Fruit fly (Drosophila melanogaster) whole organism, embryonic: Measurements from ENCODE around the gene CG7912.

Experiments
- B-H1 ChIP-seq: fragments of 200-800 bp; sonication (Bioruptor generic); IDR thresholded peaks from 3 replicates; pipeline ENCODE4 v1.3.6; 2022; ENCODE audit warnings: missing biosample characterization, missing genetic modification characterization
- BEAF-32 ChIP-seq: fragments of 200-800 bp; sonication (Bioruptor generic); optimal IDR thresholded peaks from 3 replicates; lab custom pipeline; 2017; ENCODE audit warnings: missing biosample characterization, missing genetic modification characterization, mild to moderate bottlenecking, moderate library complexity, missing genetic modification reagents
- CG11398 ChIP-seq: fragments of 200-800 bp; sonication (Bioruptor generic); optimal IDR thresholded peaks from 2 replicates; lab custom pipeline; 2016; ENCODE audit warnings: missing biosample characterization, missing genetic modification characterization
- CG11696 ChIP-seq: fragments of 200-800 bp; sonication (Bioruptor generic); IDR thresholded peaks from 2 replicates; pipeline ENCODE4 v1.3.6; 2022; ENCODE audit warnings: missing biosample characterization, missing genetic modification characterization
- CG11723 ChIP-seq: fragments of 200-800 bp; sonication (Bioruptor generic); optimal IDR thresholded peaks from 2 replicates; lab custom pipeline; 2017; ENCODE audit warnings: missing biosample characterization, mild to moderate bottlenecking, missing genetic modification characterization
- CG1233 ChIP-seq: fragments of 200-800 bp; sonication (Bioruptor generic); optimal IDR thresholded peaks from 4 replicates; lab custom pipeline; 2018; ENCODE audit warnings: missing biosample characterization, mild to moderate bottlenecking, missing genetic modification characterization
- CG13894 ChIP-seq: fragments of 200-800 bp; sonication (Bioruptor generic); optimal IDR thresholded peaks from 3 replicates; lab custom pipeline; 2018; ENCODE audit warnings: missing biosample characterization, mild to moderate bottlenecking, missing genetic modification characterization, moderate library complexity
- CG1603 ChIP-seq: fragments of 200-800 bp; sonication (Bioruptor generic); optimal IDR thresholded peaks from 2 replicates; lab custom pipeline; 2019; ENCODE audit warnings: missing biosample characterization, mild to moderate bottlenecking, missing genetic modification characterization, moderate library complexity
- CG17568 ChIP-seq: fragments of 200-800 bp; sonication (Bioruptor generic); optimal IDR thresholded peaks from 2 replicates; lab custom pipeline; 2018; ENCODE audit warnings: missing biosample characterization, mild to moderate bottlenecking, missing genetic modification characterization, moderate library complexity
- CG2202 ChIP-seq: fragments of 200-800 bp; sonication (Bioruptor generic); optimal IDR thresholded peaks from 2 replicates; lab custom pipeline; 2018; ENCODE audit warnings: missing biosample characterization, mild to moderate bottlenecking, missing genetic modification characterization
- CG2678 ChIP-seq: fragments of 200-800 bp; sonication (Bioruptor generic); optimal IDR thresholded peaks from 3 replicates; lab custom pipeline; 2019; ENCODE audit warnings: missing biosample characterization, mild to moderate bottlenecking, missing genetic modification characterization, moderate library complexity
- CG2712 ChIP-seq: fragments of 200-800 bp; optimal IDR thresholded peaks from 3 replicates; lab custom pipeline; 2019; ENCODE audit warnings: missing biosample characterization, mild to moderate bottlenecking, missing genetic modification characterization, moderate library complexity
- CG4820 ChIP-seq: fragments of 200-800 bp; sonication (Bioruptor generic); optimal IDR thresholded peaks from 3 replicates; lab custom pipeline; 2016; ENCODE audit warnings: missing biosample characterization, missing genetic modification characterization
- CG6654 ChIP-seq: fragments of 200-800 bp; sonication (Bioruptor generic); optimal IDR thresholded peaks from 2 replicates; lab custom pipeline; 2017; ENCODE audit warnings: missing biosample characterization, mild to moderate bottlenecking, missing genetic modification characterization
- CG7839 ChIP-seq: fragments of 200-800 bp; sonication (Bioruptor generic); optimal IDR thresholded peaks from 3 replicates; lab custom pipeline; 2018; ENCODE audit warnings: missing biosample characterization, mild to moderate bottlenecking, missing genetic modification characterization, moderate library complexity
- CG9797 ChIP-seq: fragments of 200-800 bp; sonication (Bioruptor generic); optimal IDR thresholded peaks from 3 replicates; lab custom pipeline; 2018; ENCODE audit warnings: missing biosample characterization, mild to moderate bottlenecking, missing genetic modification characterization
- D19B ChIP-seq: fragments of 200-800 bp; sonication (Bioruptor generic); optimal IDR thresholded peaks from 2 replicates; lab custom pipeline; 2017; ENCODE audit warnings: missing biosample characterization, mild to moderate bottlenecking, missing genetic modification characterization
- Doc3 ChIP-seq: fragments of 200-800 bp; sonication (Bioruptor generic); IDR thresholded peaks from 3 replicates; pipeline ENCODE4 v1.3.6; 2022; ENCODE audit warnings: missing biosample characterization, missing genetic modification characterization; ENCODE audit not compliant: partially characterized antibody
- E2f2 ChIP-seq: fragments of 200-800 bp; sonication (Bioruptor generic); IDR thresholded peaks from 2 replicates; pipeline ENCODE4 v1.3.6; 2022; ENCODE audit warnings: missing biosample characterization, missing genetic modification characterization
- ERR ChIP-seq: fragments of 200-800 bp; sonication (Bioruptor generic); optimal IDR thresholded peaks from 2 replicates; lab custom pipeline; 2016; ENCODE audit warnings: missing biosample characterization, missing genetic modification characterization
- Fer3 ChIP-seq: fragments of 200-800 bp; sonication (Bioruptor generic); optimal IDR thresholded peaks from 2 replicates; lab custom pipeline; 2018; ENCODE audit warnings: missing biosample characterization, mild to moderate bottlenecking, missing genetic modification characterization, moderate library complexity
- Gug ChIP-seq: fragments of 200-800 bp; sonication (Bioruptor generic); IDR thresholded peaks from 4 replicates; pipeline ENCODE4 v1.3.6; 2022; ENCODE audit warnings: missing biosample characterization, missing genetic modification characterization
- Kr ChIP-seq: fragments of 200-800 bp; sonication (Bioruptor generic); optimal IDR thresholded peaks from 2 replicates; lab custom pipeline; 2017; ENCODE audit warnings: missing biosample characterization, mild to moderate bottlenecking, missing genetic modification characterization
- MTF-1 ChIP-seq: fragments of 200-800 bp; sonication (Bioruptor generic); optimal IDR thresholded peaks from 2 replicates; lab custom pipeline; 2018; ENCODE audit warnings: missing biosample characterization, mild to moderate bottlenecking, missing genetic modification characterization, borderline replicate concordance
- Mad ChIP-seq: fragments of 200-800 bp; sonication (Bioruptor generic); optimal IDR thresholded peaks from 2 replicates; lab custom pipeline; 2016; ENCODE audit warnings: missing biosample characterization, missing genetic modification characterization
- Meics ChIP-seq: fragments of 200-800 bp; sonication (Bioruptor generic); optimal IDR thresholded peaks from 2 replicates; lab custom pipeline; 2017; ENCODE audit warnings: missing biosample characterization, mild to moderate bottlenecking, missing genetic modification characterization
- Myb ChIP-seq: fragments of 200-800 bp; sonication (Bioruptor generic); optimal IDR thresholded peaks from 2 replicates; lab custom pipeline; 2016; ENCODE audit warnings: missing biosample characterization, missing genetic modification characterization
- Neu2 ChIP-seq: fragments of 200-800 bp; sonication (Bioruptor generic); optimal IDR thresholded peaks from 3 replicates; lab custom pipeline; 2016; ENCODE audit warnings: missing biosample characterization, missing genetic modification characterization, borderline replicate concordance
- Oli ChIP-seq: fragments of 200-800 bp; sonication (Bioruptor generic); optimal IDR thresholded peaks from 2 replicates; lab custom pipeline; 2018; ENCODE audit warnings: missing biosample characterization, mild to moderate bottlenecking, missing genetic modification characterization, moderate library complexity
- Ptx1 ChIP-seq: fragments of 200-800 bp; sonication (Bioruptor generic); IDR thresholded peaks from 2 replicates; pipeline ENCODE4 v1.3.6; 2022; ENCODE audit warnings: missing biosample characterization, missing genetic modification characterization
- Ravus ChIP-seq: fragments of 200-800 bp; sonication (Bioruptor generic); IDR thresholded peaks from 2 replicates; pipeline ENCODE4 v1.3.6; 2022; ENCODE audit warnings: missing biosample characterization, missing genetic modification characterization
- Rx ChIP-seq: fragments of 200-800 bp; sonication (Bioruptor generic); IDR thresholded peaks from 2 replicates; pipeline ENCODE4 v1.3.6; 2022; ENCODE audit warnings: missing biosample characterization, missing genetic modification characterization
- Sin3A ChIP-seq: fragments of >200 bp; optimal IDR thresholded peaks from 2 replicates; lab custom pipeline; 2018
- caup ChIP-seq: fragments of 200-800 bp; sonication (Bioruptor generic); optimal IDR thresholded peaks from 3 replicates; lab custom pipeline; 2017; ENCODE audit warnings: missing biosample characterization, mild to moderate bottlenecking, missing genetic modification characterization, moderate library complexity; ENCODE audit not compliant: severe bottlenecking
- ci ChIP-seq: fragments of 200-800 bp; sonication (Bioruptor generic); IDR thresholded peaks from 3 replicates; pipeline ENCODE4 v1.3.6; 2022; ENCODE audit warnings: missing biosample characterization, missing genetic modification characterization
- dan ChIP-seq: fragments of 200-800 bp; sonication (Bioruptor generic); IDR thresholded peaks from 2 replicates; pipeline ENCODE4 v1.3.6; 2022; ENCODE audit warnings: missing biosample characterization, missing genetic modification characterization
- ewg ChIP-seq: fragments of 200-800 bp; sonication (Bioruptor generic); optimal IDR thresholded peaks from 3 replicates; lab custom pipeline; 2017; ENCODE audit warnings: mild to moderate bottlenecking, missing biosample characterization, missing genetic modification reagents, missing genetic modification characterization
- eyg ChIP-seq: fragments of 200-800 bp; sonication (Bioruptor generic); optimal IDR thresholded peaks from 3 replicates; lab custom pipeline; 2016; ENCODE audit warnings: missing biosample characterization, missing genetic modification characterization
- gfzf ChIP-seq: fragments of 200-800 bp; sonication (Bioruptor generic); optimal IDR thresholded peaks from 2 replicates; lab custom pipeline; 2016; ENCODE audit warnings: missing biosample characterization, mild to moderate bottlenecking, missing genetic modification characterization, moderate library complexity
- h ChIP-seq: fragments of >200 bp; optimal IDR thresholded peaks from 2 replicates; lab custom pipeline; 2017
- lmd ChIP-seq: fragments of 200-800 bp; sonication (Bioruptor generic); IDR thresholded peaks from 2 replicates; pipeline ENCODE4 v1.3.6; 2022; ENCODE audit warnings: missing biosample characterization, missing genetic modification characterization
- maf-S ChIP-seq: fragments of 200-800 bp; sonication (Bioruptor generic); optimal IDR thresholded peaks from 2 replicates; lab custom pipeline; 2016; ENCODE audit warnings: missing biosample characterization, missing genetic modification characterization
- mirr ChIP-seq: fragments of 200-800 bp; sonication (Bioruptor generic); optimal IDR thresholded peaks from 3 replicates; lab custom pipeline; 2018; ENCODE audit warnings: missing biosample characterization, mild to moderate bottlenecking, missing genetic modification characterization
- mld ChIP-seq: fragments of 200-800 bp; sonication (Bioruptor generic); IDR thresholded peaks from 3 replicates; pipeline ENCODE4 v1.3.6; 2022; ENCODE audit warnings: missing biosample characterization, missing genetic modification characterization; ENCODE audit not compliant: partially characterized antibody
- pb ChIP-seq: fragments of 200-800 bp; sonication (Bioruptor generic); optimal IDR thresholded peaks from 3 replicates; lab custom pipeline; 2016; ENCODE audit warnings: missing biosample characterization, missing genetic modification characterization
- pzg ChIP-seq: fragments of 200-800 bp; sonication (Bioruptor generic); optimal IDR thresholded peaks from 3 replicates; lab custom pipeline; 2018; ENCODE audit warnings: missing biosample characterization, mild to moderate bottlenecking, missing genetic modification characterization, moderate library complexity
- repo ChIP-seq: fragments of 200-800 bp; sonication (Bioruptor generic); optimal IDR thresholded peaks from 2 replicates; lab custom pipeline; 2016; ENCODE audit warnings: missing biosample characterization, missing genetic modification characterization
- seq ChIP-seq: fragments of 200-800 bp; sonication (Bioruptor generic); IDR thresholded peaks from 2 replicates; pipeline ENCODE4 v1.3.6; 2022; ENCODE audit warnings: missing biosample characterization, missing genetic modification characterization
- twi ChIP-seq: fragments of 200-800 bp; optimal IDR thresholded peaks from 2 replicates; lab custom pipeline; 2019; ENCODE audit warnings: missing biosample characterization, mild to moderate bottlenecking, missing genetic modification characterization, moderate library complexity
- tx ChIP-seq: fragments of 200-800 bp; sonication (Bioruptor generic); optimal IDR thresholded peaks from 2 replicates; lab custom pipeline; 2016; ENCODE audit warnings: missing biosample characterization, missing genetic modification characterization
- vfl ChIP-seq: fragments of 200-800 bp; sonication (Bioruptor generic); optimal IDR thresholded peaks from 2 replicates; lab custom pipeline; 2016; ENCODE audit warnings: missing biosample characterization, missing genetic modification characterization

Gene CG7912

DNA sequence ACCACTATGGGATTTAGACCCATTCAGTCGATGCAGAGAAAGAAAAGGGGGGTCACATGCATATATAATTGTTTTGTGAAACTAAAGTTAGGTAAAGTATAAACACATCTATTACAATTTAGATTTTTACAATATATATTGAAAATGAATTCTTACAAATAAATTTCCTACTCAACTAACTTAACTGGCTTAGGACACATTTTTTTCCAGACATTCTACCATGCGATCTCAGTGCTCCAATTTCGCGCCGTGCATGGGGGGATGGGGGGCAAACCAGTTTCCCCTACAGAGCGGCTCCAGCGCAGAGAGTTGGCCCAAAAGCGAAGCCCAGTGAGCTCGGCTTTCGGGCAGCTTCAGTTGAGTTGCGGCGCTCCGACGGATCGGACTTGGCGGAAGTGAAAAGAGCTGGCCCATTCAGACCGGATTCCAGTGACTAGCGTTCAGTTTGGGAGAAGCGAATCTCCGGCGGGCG, 25.9 kb downstream of the CG7912 start, which contains the start of gene CG7896 (continued):
- TF ChIP-seq CG7839 (tag; lab: Kevin White, UChicago) (peak; percentile 71), CG11398 (no peak), CG17568 (GFP tag; lab: Kevin White, UChicago) (no peak), MTF-1 (GFP tag; lab: Kevin White, UChicago) (no peak), ewg (peak; percentile 39), CG11723 (peak; percentile 52), Ptx1 (GFP tag; lab: Robert Waterston, UW) (peak; percentile 88), eyg (GFP tag; lab: Kevin White, UChicago) (no peak), pzg (no peak), mld (GFP tag; lab: Robert Waterston, UW) (no peak), CG4820 (GFP tag; lab: Kevin White, UChicago) (peak; percentile 52), mirr (peak; percentile 22), twi (tag; lab: Kevin White, UChicago) (peak; percentile 33), B-H1 (GFP tag; lab: Robert Waterston, UW) (peak; percentile 57; the same call in 2 of the 3 replicates), CG11696 (no peak), Oli (tag; lab: Kevin White, UChicago) (peak; percentile 71), pb (peak; percentile 10), Meics (GFP tag; lab: Kevin White, UChicago) (peak; percentile 69), E2f2 (GFP tag; lab: Robert Waterston, UW) (peak; percentile 55; the same call in 1 of the 2 replicates), Gug (GFP tag; lab: Robert Waterston, UW) (peak; percentile 71), Mad (GFP tag; lab: Kevin White, UChicago) (no peak), CG2202 (tag; lab: Kevin White, UChicago) (peak; percentile 25), Doc3 (GFP tag; lab: Robert Waterston, UW) (0 out of 3 replicates have a peak, but pooled peaks have one; percentile 9), CG1233 (GFP tag; lab: Kevin White, UChicago) (peak; percentile 13), CG6654 (GFP tag; lab: Kevin White, UChicago) (no peak), h (lab: Kevin White, UChicago) (no peak), dan (GFP tag; lab: Robert Waterston, UW) (no peak), CG1603 (peak; percentile 31), maf-S (GFP tag; lab: Kevin White, UChicago) (no peak), ERR (GFP tag; lab: Kevin White, UChicago) (no peak), seq (GFP tag; lab: Robert Waterston, UW) (peak; percentile 75), Sin3A (lab: Kevin White, UChicago) (no peak), repo (GFP tag; lab: Kevin White, UChicago) (no peak), Kr (GFP tag; lab: Kevin White, UChicago) (no peak), gfzf (GFP tag; lab: Kevin White, UChicago) (no peak), CG2712 (tag; lab: Kevin White, UChicago) (peak; percentile 84), caup (GFP tag; lab: Kevin White, UChicago) (peak; percentile 67), ci (GFP tag; lab: Robert Waterston, UW) (peak; percentile 58; the same call in 1 of the 3 replicates), Fer3 (tag; lab: Kevin White, UChicago) (peak; percentile 56), CG13894 (tag; lab: Kevin White, UChicago) (no peak), CG9797 (GFP tag; lab: Kevin White, UChicago) (no peak), lmd (GFP tag; lab: Robert Waterston, UW) (peak; percentile 87), Ravus (GFP tag; lab: Robert Waterston, UW) (peak; percentile 16; the same call in 1 of the 2 replicates), vfl (no peak), Myb (GFP tag; lab: Kevin White, UChicago) (no peak), Rx (GFP tag; lab: Robert Waterston, UW) (peak; percentile 54; the same call in 1 of the 2 replicates), tx (GFP tag; lab: Kevin White, UChicago) (no peak), CG2678 (peak; percentile 82), BEAF-32 (GFP tag; lab: Kevin White, UChicago) (no peak), D19B (GFP tag; lab: Kevin White, UChicago) (no peak), Neu2 (no peak)
